Fruit fly (Drosophila melanogaster): ENCODE data around the gene Skel.

The Skel gene

DNA sequence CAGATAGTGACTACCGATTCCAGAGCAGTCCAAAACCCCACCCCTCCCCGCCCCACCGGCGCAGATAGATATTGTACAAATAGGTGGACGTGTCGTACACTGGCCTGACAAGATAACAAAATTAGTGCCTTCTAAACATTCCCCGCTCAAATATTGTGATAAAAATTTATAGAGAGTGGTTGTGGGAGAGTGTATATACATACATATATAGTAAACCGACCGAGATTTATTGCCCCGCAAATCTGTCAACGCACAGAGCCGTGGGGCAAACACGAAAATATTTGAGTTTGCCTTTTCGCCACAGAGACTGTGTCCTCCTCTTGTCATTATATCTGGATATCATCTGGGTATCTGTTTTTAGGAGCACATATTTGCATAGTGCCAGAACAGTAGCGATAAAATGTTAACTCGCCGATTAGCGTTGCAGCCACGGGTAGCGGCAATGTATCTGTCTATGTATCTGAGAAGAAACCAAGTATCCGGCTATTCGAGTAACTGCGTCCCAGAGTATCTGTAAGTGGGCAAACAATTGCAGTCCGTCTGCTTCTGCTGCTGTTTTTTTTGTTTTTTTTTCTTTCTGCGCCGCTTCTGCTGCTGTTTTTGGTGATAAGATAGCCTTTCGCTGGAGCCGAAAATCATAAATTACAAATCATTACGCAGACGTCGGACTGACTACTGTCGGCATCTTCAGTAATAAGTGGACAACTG, 43.5 kb upstream of the Skel start (continued):
- TF ChIP-seq Rfx (GFP tag; IDR thresholded peaks at IDR 0.05) = 0 out of 2 replicates have a peak, but pooled peaks have one; percentile 5
- TF ChIP-seq wor (GFP tag; IDR thresholded peaks at IDR 0.05) = no peak
- TF ChIP-seq prd (optimal IDR thresholded peaks at IDR 0.05) = no peak
- TF ChIP-seq prd (GFP tag; IDR thresholded peaks at IDR 0.05) = 0 out of 3 replicates have a peak, but pooled peaks have one; percentile 39
- TF ChIP-seq CG32772 (GFP tag; IDR thresholded peaks at IDR 0.05) = peak; percentile 26; the same call in 1 of the 2 replicates
- no peak for TF ChIP-seq danr (GFP tag; IDR thresholded peaks at IDR 0.05)
- no peak for TF ChIP-seq CG17328 (GFP tag; IDR thresholded peaks at IDR 0.05)
- no peak for TF ChIP-seq CG10565 (GFP tag; optimal IDR thresholded peaks at IDR 0.05)
- no peak for TF ChIP-seq dpn (GFP tag; optimal IDR thresholded peaks at IDR 0.05)
- no peak for TF ChIP-seq dati (GFP tag; IDR thresholded peaks at IDR 0.05)
- TF ChIP-seq cas (GFP tag; IDR thresholded peaks at IDR 0.05) = no peak
- TF ChIP-seq sd (tag; optimal IDR thresholded peaks at IDR 0.05) = peak; percentile 71
- TF ChIP-seq corto (GFP tag; optimal IDR thresholded peaks at IDR 0.05) = no peak
- TF ChIP-seq fd3F (GFP tag; optimal IDR thresholded peaks at IDR 0.05) = no peak
- no peak for TF ChIP-seq CG11093 (GFP tag; IDR thresholded peaks at IDR 0.05)
- no peak for TF ChIP-seq ase (GFP tag; IDR thresholded peaks at IDR 0.05)
- peak; percentile 41 for TF ChIP-seq CG11504 (tag; optimal IDR thresholded peaks at IDR 0.05)
- peak; percentile 27 for TF ChIP-seq trh (GFP tag; optimal IDR thresholded peaks at IDR 0.05)
- peak; percentile 57 for TF ChIP-seq gem (tag; optimal IDR thresholded peaks at IDR 0.05)
- TF ChIP-seq ERR (GFP tag; optimal IDR thresholded peaks at IDR 0.05) = no peak
- peak; percentile 51 for TF ChIP-seq Lhr (GFP tag; optimal IDR thresholded peaks at IDR 0.05)
- TF ChIP-seq mld (GFP tag; IDR thresholded peaks at IDR 0.05; ENCODE audit: partially characterized antibody) = no peak
- TF ChIP-seq CG15479 (GFP tag; optimal IDR thresholded peaks at IDR 0.05) = peak; percentile 91
- TF ChIP-seq CG7745 (tag; optimal IDR thresholded peaks at IDR 0.05) = peak; percentile 82
- no peak for TF ChIP-seq CG18011 (GFP tag; optimal IDR thresholded peaks at IDR 0.05)
- no peak for TF ChIP-seq CG7963 (GFP tag; IDR thresholded peaks at IDR 0.05; ENCODE audit: partially characterized antibody)
- no peak for TF ChIP-seq pnt (GFP tag; optimal IDR thresholded peaks at IDR 0.05)
- no peak for TF ChIP-seq dm (GFP tag; optimal IDR thresholded peaks at IDR 0.05)
- TF ChIP-seq tgo (GFP tag; IDR thresholded peaks at IDR 0.05) = no peak
- no peak for TF ChIP-seq HLHmδ (GFP tag; optimal IDR thresholded peaks at IDR 0.05)
- peak; percentile 7 for TF ChIP-seq CG13775 (GFP tag; optimal IDR thresholded peaks at IDR 0.05)
- TF ChIP-seq Nf-YC (tag; optimal IDR thresholded peaks at IDR 0.05) = no peak
- TF ChIP-seq CG4404 (GFP tag; IDR thresholded peaks at IDR 0.05) = no peak
- TF ChIP-seq Mrtf (GFP tag; IDR thresholded peaks at IDR 0.05) = no peak
- no peak for TF ChIP-seq pb (GFP tag; optimal IDR thresholded peaks at IDR 0.05)
- peak; percentile 43; the same call in 1 of the 2 replicates for TF ChIP-seq seq (GFP tag; IDR thresholded peaks at IDR 0.05)
- TF ChIP-seq CG14710 (tag; optimal IDR thresholded peaks at IDR 0.05) = peak; percentile 50
- TF ChIP-seq stwl (tag; optimal IDR thresholded peaks at IDR 0.05) = no peak
- no peak for TF ChIP-seq nerfin-2 (GFP tag; IDR thresholded peaks at IDR 0.05; ENCODE audit: partially characterized antibody)
- TF ChIP-seq scrt (GFP tag; optimal IDR thresholded peaks at IDR 0.05) = peak; percentile 54
- TF ChIP-seq fru (optimal IDR thresholded peaks at IDR 0.05) = no peak
- TF ChIP-seq crc (GFP tag; optimal IDR thresholded peaks at IDR 0.05) = no peak
- TF ChIP-seq CG31365 (tag; optimal IDR thresholded peaks at IDR 0.05) = no peak
- no peak for TF ChIP-seq CG3847 (GFP tag; IDR thresholded peaks at IDR 0.05)
- no peak for TF ChIP-seq emc (GFP tag; optimal IDR thresholded peaks at IDR 0.05)
- no peak for TF ChIP-seq CG8478 (optimal IDR thresholded peaks at IDR 0.05)
- no peak for TF ChIP-seq CG11085 (GFP tag; IDR thresholded peaks at IDR 0.05)
- peak; percentile 73 for TF ChIP-seq CG8924 (tag; optimal IDR thresholded peaks at IDR 0.05)
- TF ChIP-seq CG16863 (GFP tag; optimal IDR thresholded peaks at IDR 0.05) = no peak
- TF ChIP-seq CG17385 (GFP tag; optimal IDR thresholded peaks at IDR 0.05) = peak; percentile 53
- TF ChIP-seq CG8388 (GFP tag; optimal IDR thresholded peaks at IDR 0.05) = peak; percentile 27

Data from whole organism, embryonic.